Worm (Caenorhabditis elegans) whole organism, L4/young adult: ENCODE data around the gene F23F1.6.

Experiments
- W03F9.2 ChIP-seq: fragments of 150-350 bp; optimal IDR thresholded peaks from 2 replicates; lab custom pipeline; 2014; ENCODE audit warnings: missing biosample characterization, missing genetic modification characterization
- dao-5 ChIP-seq: sonication (generic microtip); optimal IDR thresholded peaks from 2 replicates; lab custom pipeline; 2016; ENCODE audit warnings: missing genotype, missing genetic modification characterization, moderate library complexity, missing compliant biosample characterization

- TF ChIP-seq dao-5 (tag; lab: Kevin White, UChicago) (no peak), W03F9.2 (tag; lab: Kevin White, UChicago) (no peak)
Measured at ce11 chrII:23739-24138, 13.4 kb downstream of the F23F1.6 start.
